Fruit fly (Drosophila melanogaster) whole organism, embryonic: ENCODE results near the gene Shmt.

Source experiments
- Adf1 ChIP-seq: fragments of 200-800 bp; sonication (Bioruptor generic); IDR thresholded peaks from 2 replicates; pipeline ENCODE4 v1.3.6; 2022; ENCODE audit warnings: missing biosample characterization, missing genetic modification characterization
- CG10543 ChIP-seq: fragments of 200-800 bp; sonication (Bioruptor generic); optimal IDR thresholded peaks from 3 replicates; lab custom pipeline; 2017; ENCODE audit warnings: missing biosample characterization, mild to moderate bottlenecking, missing genetic modification characterization, moderate library complexity
- CG10979 ChIP-seq: fragments of 200-800 bp; sonication (Bioruptor generic); optimal IDR thresholded peaks from 2 replicates; lab custom pipeline; 2018; ENCODE audit warnings: missing biosample characterization, mild to moderate bottlenecking, missing genetic modification characterization, moderate library complexity
- CG11560 ChIP-seq: fragments of 200-800 bp; sonication (Bioruptor generic); IDR thresholded peaks from 3 replicates; pipeline ENCODE4 v1.3.6; 2022; ENCODE audit warnings: missing biosample characterization, missing genetic modification characterization
- CG12104 ChIP-seq: fragments of 200-800 bp; sonication (Bioruptor generic); optimal IDR thresholded peaks from 3 replicates; lab custom pipeline; 2016; ENCODE audit warnings: missing biosample characterization, missing genetic modification characterization
- CG15479 ChIP-seq: fragments of 200-800 bp; sonication (Bioruptor generic); optimal IDR thresholded peaks from 3 replicates; lab custom pipeline; 2019; ENCODE audit warnings: missing biosample characterization, mild to moderate bottlenecking, missing genetic modification characterization, moderate library complexity
- CG15601 ChIP-seq: fragments of 200-800 bp; sonication (Bioruptor generic); optimal IDR thresholded peaks from 3 replicates; lab custom pipeline; 2019; ENCODE audit warnings: missing biosample characterization, mild to moderate bottlenecking, missing genetic modification characterization, moderate library complexity
- CG17186 ChIP-seq: fragments of 200-800 bp; sonication (Bioruptor generic); optimal IDR thresholded peaks from 3 replicates; lab custom pipeline; 2017; ENCODE audit warnings: missing biosample characterization, missing genetic modification reagents, missing genetic modification characterization
- CG17385 ChIP-seq: fragments of 200-800 bp; sonication (Bioruptor generic); optimal IDR thresholded peaks from 3 replicates; lab custom pipeline; 2018; ENCODE audit warnings: missing biosample characterization, mild to moderate bottlenecking, missing genetic modification characterization
- CG3065 ChIP-seq: fragments of 200-800 bp; sonication (Bioruptor generic); optimal IDR thresholded peaks from 2 replicates; lab custom pipeline; 2016; ENCODE audit warnings: missing biosample characterization, missing genetic modification characterization
- CG3838 ChIP-seq: fragments of 200-800 bp; sonication (Bioruptor generic); optimal IDR thresholded peaks from 3 replicates; lab custom pipeline; 2016; ENCODE audit warnings: missing biosample characterization, missing genetic modification characterization
- CG3995 ChIP-seq: fragments of 200-800 bp; sonication (Bioruptor generic); optimal IDR thresholded peaks from 3 replicates; lab custom pipeline; 2016; ENCODE audit warnings: missing biosample characterization, missing genetic modification characterization
- CG4424 ChIP-seq: fragments of 200-800 bp; sonication (Bioruptor generic); optimal IDR thresholded peaks from 3 replicates; lab custom pipeline; 2016; ENCODE audit warnings: missing biosample characterization, missing genetic modification characterization
- CG4820 ChIP-seq: fragments of 200-800 bp; sonication (Bioruptor generic); optimal IDR thresholded peaks from 3 replicates; lab custom pipeline; 2016; ENCODE audit warnings: missing biosample characterization, missing genetic modification characterization
- CG8290 ChIP-seq, 3 experiments: fragments of 200-800 bp; sonication (Bioruptor generic); optimal IDR thresholded peaks; 2 replicates each; lab custom pipeline; 2016 to 2019; ENCODE audit warnings: missing biosample characterization in 3 of 3, missing genetic modification characterization in 3 of 3, mild to moderate bottlenecking in 2 of 3, moderate library complexity in 1 of 3
- CG9797 ChIP-seq: fragments of 200-800 bp; sonication (Bioruptor generic); optimal IDR thresholded peaks from 3 replicates; lab custom pipeline; 2018; ENCODE audit warnings: missing biosample characterization, mild to moderate bottlenecking, missing genetic modification characterization
- D19A ChIP-seq: fragments of 200-800 bp; optimal IDR thresholded peaks from 3 replicates; lab custom pipeline; 2019; ENCODE audit warnings: missing biosample characterization, mild to moderate bottlenecking, missing genetic modification characterization, moderate library complexity
- Dp ChIP-seq: fragments of 200-800 bp; sonication (Bioruptor generic); optimal IDR thresholded peaks from 2 replicates; lab custom pipeline; 2018; ENCODE audit warnings: missing biosample characterization, mild to moderate bottlenecking, missing genetic modification characterization, moderate library complexity
- Ets65A ChIP-seq: fragments of 200-800 bp; sonication (Bioruptor generic); peaks from one replicate; lab custom pipeline; 2016; ENCODE audit warnings: missing biosample characterization, missing genetic modification characterization
- HLH4C ChIP-seq: fragments of 200-800 bp; sonication (Bioruptor generic); IDR thresholded peaks from 3 replicates; pipeline ENCODE4 v1.3.6; 2022; ENCODE audit warnings: missing biosample characterization, missing genetic modification characterization; ENCODE audit not compliant: partially characterized antibody
- HLH54F ChIP-seq: fragments of 200-800 bp; sonication (Bioruptor generic); optimal IDR thresholded peaks from 3 replicates; lab custom pipeline; 2016; ENCODE audit warnings: missing biosample characterization, missing genetic modification characterization
- Mrtf ChIP-seq: fragments of 200-800 bp; sonication (Bioruptor generic); IDR thresholded peaks from 3 replicates; pipeline ENCODE4 v1.3.6; 2022; ENCODE audit warnings: missing biosample characterization, missing genetic modification characterization
- NK7.1 ChIP-seq: fragments of 200-800 bp; sonication (Bioruptor generic); optimal IDR thresholded peaks from 3 replicates; lab custom pipeline; 2016; ENCODE audit warnings: missing biosample characterization, missing genetic modification characterization
- Stat92E ChIP-seq, 3 experiments: fragments of >200 bp in 2 of 3; fragments of 200-800 bp in 1 of 3; sonication (Bioruptor generic) in 1 of 3; optimal IDR thresholded peaks; 2 replicates each; lab custom pipeline; 2017 to 2019; ENCODE audit warnings: missing biosample characterization in 3 of 3, missing genetic modification characterization in 3 of 3, mild to moderate bottlenecking in 1 of 3, moderate library complexity in 1 of 3
- YL-1 ChIP-seq: fragments of 200-800 bp; sonication (Bioruptor generic); optimal IDR thresholded peaks from 3 replicates; lab custom pipeline; 2017; ENCODE audit warnings: missing biosample characterization, mild to moderate bottlenecking, missing genetic modification characterization
- cato ChIP-seq: fragments of 200-800 bp; sonication (Bioruptor generic); optimal IDR thresholded peaks from 2 replicates; lab custom pipeline; 2016; ENCODE audit warnings: missing biosample characterization, missing genetic modification characterization, borderline replicate concordance
- chn ChIP-seq: fragments of 200-800 bp; sonication (Bioruptor generic); optimal IDR thresholded peaks from 2 replicates; lab custom pipeline; 2016; ENCODE audit warnings: missing biosample characterization, missing genetic modification characterization
- ems ChIP-seq: fragments of 200-800 bp; sonication (Bioruptor generic); optimal IDR thresholded peaks from 3 replicates; lab custom pipeline; 2016; ENCODE audit warnings: missing biosample characterization, missing genetic modification characterization
- exex ChIP-seq: fragments of 200-800 bp; sonication (Bioruptor generic); optimal IDR thresholded peaks from 4 replicates; lab custom pipeline; 2018; ENCODE audit warnings: missing biosample characterization, mild to moderate bottlenecking, missing genetic modification characterization, moderate library complexity
- grn ChIP-seq: fragments of 200-800 bp; sonication (Bioruptor generic); optimal IDR thresholded peaks from 3 replicates; lab custom pipeline; 2017; ENCODE audit warnings: missing biosample characterization, missing genetic modification characterization
- gro ChIP-seq: fragments of 200-800 bp; sonication (Bioruptor generic); optimal IDR thresholded peaks from 2 replicates; lab custom pipeline; 2016; ENCODE audit warnings: missing biosample characterization, missing genetic modification characterization
- gt ChIP-seq: fragments of 200-800 bp; sonication (Bioruptor generic); IDR thresholded peaks from 2 replicates; pipeline ENCODE4 v1.3.6; 2022; ENCODE audit warnings: missing biosample characterization, missing genetic modification characterization
- jumu ChIP-seq: fragments of 200-800 bp; sonication (Bioruptor generic); optimal IDR thresholded peaks from 3 replicates; lab custom pipeline; 2016; ENCODE audit warnings: missing biosample characterization, missing genetic modification characterization
- lilli ChIP-seq: fragments of 200-800 bp; sonication (Bioruptor generic); optimal IDR thresholded peaks from 3 replicates; lab custom pipeline; 2016; ENCODE audit warnings: missing biosample characterization, missing genetic modification characterization
- maf-S ChIP-seq: fragments of 200-800 bp; sonication (Bioruptor generic); optimal IDR thresholded peaks from 2 replicates; lab custom pipeline; 2016; ENCODE audit warnings: missing biosample characterization, missing genetic modification characterization
- mirr ChIP-seq: fragments of 200-800 bp; sonication (Bioruptor generic); optimal IDR thresholded peaks from 3 replicates; lab custom pipeline; 2018; ENCODE audit warnings: missing biosample characterization, mild to moderate bottlenecking, missing genetic modification characterization
- nerfin-2 ChIP-seq: fragments of 200-800 bp; sonication (Bioruptor generic); IDR thresholded peaks from 2 replicates; pipeline ENCODE4 v1.3.6; 2022; ENCODE audit warnings: missing biosample characterization, missing genetic modification characterization; ENCODE audit not compliant: partially characterized antibody
- repo ChIP-seq: fragments of 200-800 bp; sonication (Bioruptor generic); optimal IDR thresholded peaks from 2 replicates; lab custom pipeline; 2016; ENCODE audit warnings: missing biosample characterization, missing genetic modification characterization
- shn ChIP-seq: fragments of 200-800 bp; sonication (Bioruptor generic); optimal IDR thresholded peaks from 3 replicates; lab custom pipeline; 2016; ENCODE audit warnings: missing biosample characterization, missing genetic modification characterization
- sisA ChIP-seq: fragments of 200-800 bp; sonication (Bioruptor generic); IDR thresholded peaks from 2 replicates; pipeline ENCODE4 v1.3.6; 2022; ENCODE audit warnings: missing biosample characterization, missing genetic modification characterization
- slbo ChIP-seq: fragments of 200-800 bp; sonication (Bioruptor generic); IDR thresholded peaks from 2 replicates; pipeline ENCODE4 v1.3.6; 2022; ENCODE audit warnings: missing biosample characterization, missing genetic modification characterization
- ssp ChIP-seq: fragments of 200-800 bp; sonication (Bioruptor generic); IDR thresholded peaks from 2 replicates; pipeline ENCODE4 v1.3.6; 2022; ENCODE audit warnings: missing biosample characterization, missing genetic modification characterization
- stwl ChIP-seq: fragments of 200-800 bp; sonication (Bioruptor generic); optimal IDR thresholded peaks from 3 replicates; lab custom pipeline; 2018; ENCODE audit warnings: missing biosample characterization, mild to moderate bottlenecking, missing genetic modification characterization, moderate library complexity
- tin ChIP-seq: fragments of 200-800 bp; sonication (Bioruptor generic); optimal IDR thresholded peaks from 3 replicates; lab custom pipeline; 2016; ENCODE audit warnings: missing biosample characterization, missing genetic modification characterization
- tna ChIP-seq: fragments of 200-800 bp; sonication (Bioruptor generic); IDR thresholded peaks from 2 replicates; pipeline ENCODE4 v1.3.6; 2022; ENCODE audit warnings: missing biosample characterization, missing genetic modification characterization; ENCODE audit not compliant: partially characterized antibody
- tup ChIP-seq: fragments of 200-800 bp; sonication (Bioruptor generic); optimal IDR thresholded peaks from 2 replicates; lab custom pipeline; 2016; ENCODE audit warnings: missing biosample characterization, mild to moderate bottlenecking, missing genetic modification characterization, moderate library complexity
- wor ChIP-seq: fragments of 200-800 bp; sonication (Bioruptor generic); IDR thresholded peaks from 2 replicates; pipeline ENCODE4 v1.3.6; 2022; ENCODE audit warnings: missing biosample characterization, missing genetic modification characterization
- z ChIP-seq: fragments of 200-800 bp; sonication (Bioruptor generic); IDR thresholded peaks from 3 replicates; pipeline ENCODE4 v1.3.6; 2022; ENCODE audit warnings: missing biosample characterization, missing genetic modification characterization
- zfh2 ChIP-seq: fragments of 200-800 bp; sonication (Bioruptor generic); optimal IDR thresholded peaks from 2 replicates; lab custom pipeline; 2016; ENCODE audit warnings: missing biosample characterization, missing genetic modification characterization

Gene Shmt

dm6 chrX:5896809-5897700, 19.5 kb downstream of the Shmt start:
- TF ChIP-seq Dp (GFP tag; lab: Kevin White, UChicago) (no peak), HLH54F (GFP tag; lab: Kevin White, UChicago) (peak; percentile 44), gro (no peak), slbo (peak; percentile 39; the same call in 1 of the 2 replicates), Stat92E (GFP tag; optimal IDR thresholded peaks at IDR 0.05; lab: Kevin White, UChicago) (no peak), NK7.1 (GFP tag; lab: Kevin White, UChicago) (no peak), CG15479 (GFP tag; lab: Kevin White, UChicago) (no peak), stwl (tag; lab: Kevin White, UChicago) (no peak), CG8290 (GFP tag; optimal IDR thresholded peaks at IDR 0.05; lab: Kevin White, UChicago) (no peak), CG8290 (tag; optimal IDR thresholded peaks at IDR 0.05; lab: Kevin White, UChicago) (peak in 1 of 2 experiments; percentile 30), CG12104 (GFP tag; lab: Kevin White, UChicago) (no peak), CG4820 (no peak), CG10979 (peak; percentile 25), tna (GFP tag; lab: Robert Waterston, UW) (no peak), CG15601 (no peak), Ets65A (GFP tag; lab: Kevin White, UChicago) (peak; percentile 75), shn (no peak), CG9797 (GFP tag; lab: Kevin White, UChicago) (no peak), tup (GFP tag; lab: Kevin White, UChicago) (no peak), CG3838 (GFP tag; lab: Kevin White, UChicago) (no peak), CG3065 (GFP tag; lab: Kevin White, UChicago) (no peak), sisA (GFP tag; lab: Robert Waterston, UW) (peak; percentile 52), CG3995 (GFP tag; lab: Kevin White, UChicago) (no peak), lilli (GFP tag; lab: Kevin White, UChicago) (no peak), ems (no peak), YL-1 (GFP tag; lab: Kevin White, UChicago) (no peak), CG10543 (no peak), z (GFP tag; lab: Robert Waterston, UW) (no peak; the same call in 2 of the 3 replicates), CG4424 (GFP tag; lab: Kevin White, UChicago) (no peak), exex (tag; lab: Kevin White, UChicago) (no peak), nerfin-2 (GFP tag; lab: Robert Waterston, UW) (no peak), CG17186 (GFP tag; lab: Kevin White, UChicago) (no peak), HLH4C (GFP tag; lab: Robert Waterston, UW) (no peak), maf-S (GFP tag; lab: Kevin White, UChicago) (no peak), CG17385 (GFP tag; lab: Kevin White, UChicago) (no peak), wor (no peak), D19A (tag; lab: Kevin White, UChicago) (no peak), CG11560 (tag; lab: Robert Waterston, UW) (no peak), cato (GFP tag; lab: Kevin White, UChicago) (no peak), gt (GFP tag; lab: Robert Waterston, UW) (no peak), repo (GFP tag; lab: Kevin White, UChicago) (no peak), chn (GFP tag; lab: Kevin White, UChicago) (no peak), Mrtf (GFP tag; lab: Robert Waterston, UW) (no peak), ssp (no peak), mirr (GFP tag; lab: Kevin White, UChicago) (no peak), jumu (no peak), zfh2 (GFP tag; lab: Kevin White, UChicago) (no peak), Adf1 (no peak), tin (GFP tag; lab: Kevin White, UChicago) (no peak), grn (GFP tag; lab: Kevin White, UChicago) (no peak)
